Worm (Caenorhabditis elegans) whole organism, early embryonic: ENCODE measurements around the gene aip-1.

Experiments used
- B0310.2 ChIP-seq: sonication (generic microtip); optimal IDR thresholded peaks from 2 replicates; lab custom pipeline; 2016; ENCODE audit warnings: mild to moderate bottlenecking, missing genetic modification characterization, missing compliant biosample characterization
- ceh-13 ChIP-seq: fragments of 200-800 bp; sonication (Bioruptor generic); optimal IDR thresholded peaks from 2 replicates; lab custom pipeline; 2018; ENCODE audit warnings: mild to moderate bottlenecking, missing genetic modification characterization, missing compliant biosample characterization
- hnd-1 ChIP-seq: sonication (generic microtip); optimal IDR thresholded peaks from 2 replicates; lab custom pipeline; 2016; ENCODE audit warnings: missing genetic modification characterization, missing compliant biosample characterization
- tbx-37 ChIP-seq: fragments of 200-800 bp; sonication (Bioruptor generic); conservative IDR thresholded peaks from 2 replicates; pipeline ENCODE4 v1.3.6; 2022; ENCODE audit warnings: missing genetic modification reagents, missing genetic modification characterization, missing compliant biosample characterization

DNA sequence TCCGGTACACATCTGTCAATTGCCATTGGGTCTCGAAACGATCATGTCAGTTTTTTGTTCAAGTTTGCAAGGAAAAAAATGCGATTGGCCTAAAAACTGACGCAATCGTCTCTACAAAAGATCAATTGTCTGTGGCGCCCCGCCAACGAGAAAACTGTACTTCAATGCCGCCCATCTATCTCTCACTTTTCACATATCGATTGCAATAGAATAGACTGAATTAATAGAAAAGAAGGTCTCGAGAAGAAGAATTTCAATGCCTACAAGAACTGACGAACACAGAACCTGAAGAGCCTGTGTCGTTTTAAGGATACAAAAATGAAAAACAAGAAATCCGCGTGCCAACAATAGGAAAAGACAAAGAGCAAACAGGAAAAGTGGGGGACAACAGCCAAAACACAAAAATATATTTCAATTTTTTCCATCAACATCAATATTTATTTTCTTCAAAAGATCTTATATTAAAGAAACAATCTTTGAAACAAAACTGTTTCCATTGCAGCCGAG lies 3.7 kb upstream of the aip-1 start:
- TF ChIP-seq B0310.2, result no peak
- no peak for TF ChIP-seq ceh-13 (GFP tag; lab: Kevin White, UChicago)
- no peak for TF ChIP-seq hnd-1 (tag; lab: Kevin White, UChicago)
- no peak for TF ChIP-seq tbx-37
